Worm (Caenorhabditis elegans) whole organism, L4 larva: ENCODE results near the gene frpr-7.
A peak's percentile ranks its signal among the peaks of the same experiment; 100 is the strongest.

Experiments used
- D1046.2 ChIP-seq: fragments of 200-800 bp; sonication (Bioruptor generic); IDR thresholded peaks from 2 replicates; pipeline ENCODE4 v1.3.6; 2022; ENCODE audit warnings: missing genetic modification characterization, missing compliant biosample characterization
- F37D6.2 ChIP-seq: sonication (generic microtip); optimal IDR thresholded peaks from 2 replicates; lab custom pipeline; 2016; ENCODE audit warnings: mild to moderate bottlenecking, missing genetic modification characterization, missing compliant biosample characterization
- T26A8.4 ChIP-seq: fragments of 200-800 bp; sonication (Bioruptor generic); IDR thresholded peaks from 2 replicates; pipeline ENCODE4 v1.3.6; 2022; ENCODE audit warnings: missing genetic modification characterization, missing compliant biosample characterization
- Y48G9A.11 ChIP-seq: fragments of 200-800 bp; sonication (Bioruptor generic); IDR thresholded peaks from 2 replicates; pipeline ENCODE4 v1.3.6; 2022; ENCODE audit warnings: missing genetic modification reagents, missing genetic modification characterization, missing compliant biosample characterization
- ZK546.5 ChIP-seq, 2 experiments: sonication (generic microtip); optimal IDR thresholded peaks; 2 replicates each; lab custom pipeline; 2017; ENCODE audit warnings: missing biosample characterization in 2 of 2, missing genetic modification characterization in 2 of 2
- aha-1 ChIP-seq: fragments of 150-350 bp; peaks from one replicate; lab custom pipeline; 2014; ENCODE audit warnings: missing biosample characterization, missing genetic modification characterization
- aly-2 ChIP-seq: sonication (generic microtip); optimal IDR thresholded peaks from 2 replicates; lab custom pipeline; 2018; ENCODE audit warnings: missing biosample characterization, missing genetic modification characterization
- ceh-32 ChIP-seq: sonication (generic microtip); optimal IDR thresholded peaks from 2 replicates; lab custom pipeline; 2016; ENCODE audit warnings: mild to moderate bottlenecking, missing genetic modification characterization, missing compliant biosample characterization; ENCODE audit not compliant: poor library complexity
- ceh-44 ChIP-seq: fragments of 200-800 bp; sonication (Bioruptor generic); IDR thresholded peaks from 2 replicates; pipeline ENCODE4 v1.3.6; 2022; ENCODE audit warnings: missing genetic modification reagents, missing genetic modification characterization, missing compliant biosample characterization
- ctbp-1 ChIP-seq: fragments of 200-800 bp; sonication (Bioruptor generic); IDR thresholded peaks from 2 replicates; pipeline ENCODE4 v1.3.6; 2022; ENCODE audit warnings: missing genetic modification reagents, missing genetic modification characterization, missing compliant biosample characterization
- dmd-6 ChIP-seq: fragments of 200-800 bp; sonication (Bioruptor generic); IDR thresholded peaks from 2 replicates; pipeline ENCODE4 v1.3.6; 2022; ENCODE audit warnings: missing genetic modification reagents, missing genetic modification characterization, missing compliant biosample characterization
- dmd-9 ChIP-seq: fragments of 200-800 bp; sonication (Bioruptor generic); IDR thresholded peaks from 2 replicates; pipeline ENCODE4 v1.3.6; 2022; ENCODE audit warnings: missing genetic modification reagents, missing genetic modification characterization, missing compliant biosample characterization
- duxl-1 ChIP-seq: sonication (generic microtip); optimal IDR thresholded peaks from 2 replicates; lab custom pipeline; 2016; ENCODE audit warnings: mild to moderate bottlenecking, missing genetic modification characterization, moderate library complexity, missing compliant biosample characterization; ENCODE audit not compliant: poor library complexity
- fkh-10 ChIP-seq: fragments of 150-350 bp; optimal IDR thresholded peaks from 2 replicates; lab custom pipeline; 2014; ENCODE audit warnings: missing biosample characterization, missing genetic modification reagents, missing genetic modification characterization
- hlh-11 ChIP-seq: fragments of 200-800 bp; sonication (Bioruptor generic); optimal IDR thresholded peaks from 2 replicates; lab custom pipeline; 2018; ENCODE audit warnings: mild to moderate bottlenecking, missing genetic modification characterization, missing compliant biosample characterization
- hlh-30 ChIP-seq: sonication (generic microtip); optimal IDR thresholded peaks from 2 replicates; lab custom pipeline; 2017; ENCODE audit warnings: antibody characterized with exemption, mild to moderate bottlenecking, missing genetic modification characterization, missing compliant biosample characterization; ENCODE audit not compliant: insufficient read depth
- hmg-1.1 ChIP-seq: fragments of 200-800 bp; sonication (Bioruptor generic); IDR thresholded peaks from 2 replicates; pipeline ENCODE4 v1.3.6; 2022; ENCODE audit warnings: missing genetic modification reagents, missing genetic modification characterization, missing compliant biosample characterization
- lin-15B ChIP-seq: fragments of 150-350 bp; sonication (generic microtip); optimal IDR thresholded peaks from 3 replicates; lab custom pipeline; 2014; ENCODE audit warnings: missing biosample characterization, missing genetic modification characterization
- lir-3 ChIP-seq: sonication (generic microtip); optimal IDR thresholded peaks from 2 replicates; lab custom pipeline; 2016; ENCODE audit warnings: mild to moderate bottlenecking, missing genetic modification characterization, missing compliant biosample characterization
- lsy-2 ChIP-seq, 2 experiments: fragments of 150-350 bp in 1 of 2; sonication (generic microtip) in 1 of 2; optimal IDR thresholded peaks; 2 replicates each; lab custom pipeline; 2014 to 2017; ENCODE audit warnings: missing biosample characterization in 2 of 2, missing genetic modification characterization in 2 of 2
- mdl-1 ChIP-seq, 2 experiments: fragments of 150-350 bp in 1 of 2; sonication (generic microtip) in 1 of 2; optimal IDR thresholded peaks; 2 replicates each; lab custom pipeline; 2014 to 2017; ENCODE audit warnings: missing biosample characterization in 2 of 2, missing genetic modification characterization in 2 of 2
- mep-1 ChIP-seq: fragments of 150-350 bp; sonication (generic microtip); optimal IDR thresholded peaks from 3 replicates; lab custom pipeline; 2014; ENCODE audit warnings: missing biosample characterization, missing genetic modification characterization
- mes-2 ChIP-seq: sonication (generic microtip); optimal IDR thresholded peaks from 2 replicates; lab custom pipeline; 2016; ENCODE audit warnings: missing genotype, mild to moderate bottlenecking, missing genetic modification characterization, missing compliant biosample characterization; ENCODE audit not compliant: poor library complexity, severe bottlenecking
- nhr-111 ChIP-seq: fragments of 200-800 bp; sonication (Bioruptor generic); optimal IDR thresholded peaks from 2 replicates; lab custom pipeline; 2018; ENCODE audit warnings: mild to moderate bottlenecking, missing genetic modification characterization, missing compliant biosample characterization
- nhr-25 ChIP-seq: sonication (generic microtip); optimal IDR thresholded peaks from 2 replicates; lab custom pipeline; 2017; ENCODE audit warnings: missing genetic modification characterization, mild to moderate bottlenecking, missing compliant biosample characterization, antibody characterized with exemption, moderate library complexity, borderline replicate concordance; ENCODE audit not compliant: insufficient read depth
- nhr-76 ChIP-seq: fragments of 150-350 bp; optimal IDR thresholded peaks from 2 replicates; lab custom pipeline; 2014; ENCODE audit warnings: missing biosample characterization, missing genetic modification characterization
- rbr-2 ChIP-seq: sonication (generic microtip); optimal IDR thresholded peaks from 2 replicates; lab custom pipeline; 2016; ENCODE audit warnings: missing genotype, missing genetic modification characterization, missing compliant biosample characterization
- set-16 ChIP-seq: fragments of 200-800 bp; sonication (Bioruptor generic); IDR thresholded peaks from 2 replicates; pipeline ENCODE4 v1.3.6; 2022; ENCODE audit warnings: missing genetic modification reagents, missing genetic modification characterization, missing compliant biosample characterization
- snpc-1.2 ChIP-seq: fragments of 200-800 bp; sonication (Bioruptor generic); IDR thresholded peaks from 2 replicates; pipeline ENCODE4 v1.3.6; 2022; ENCODE audit warnings: missing genetic modification reagents, missing genetic modification characterization, missing compliant biosample characterization
- spr-1 ChIP-seq: sonication (generic microtip); optimal IDR thresholded peaks from 2 replicates; lab custom pipeline; 2016; ENCODE audit warnings: mild to moderate bottlenecking, missing genetic modification characterization, missing compliant biosample characterization
- spr-3 ChIP-seq: fragments of 200-800 bp; sonication (Bioruptor generic); optimal IDR thresholded peaks from 2 replicates; lab custom pipeline; 2018; ENCODE audit warnings: mild to moderate bottlenecking, missing genetic modification characterization, missing compliant biosample characterization
- tra-1 ChIP-seq: fragments of 200-800 bp; sonication (Bioruptor generic); IDR thresholded peaks from 2 replicates; pipeline ENCODE4 v1.3.6; 2022; ENCODE audit warnings: missing genetic modification reagents, missing genetic modification characterization, missing compliant biosample characterization
- unc-62 ChIP-seq, 3 experiments: fragments of 150-350 bp in 1 of 3; sonication (generic microtip); optimal IDR thresholded peaks in 2 of 3; peaks in 1 of 3; 1 replicate in 1 of 3; 2 replicates in 2 of 3; lab custom pipeline; 2014 to 2017; ENCODE audit warnings: missing biosample characterization in 3 of 3, missing genetic modification characterization in 3 of 3, missing genetic modification reagents in 3 of 3, missing genotype in 1 of 3
- ztf-11 ChIP-seq: fragments of 150-350 bp; optimal IDR thresholded peaks from 2 replicates; lab custom pipeline; 2014; ENCODE audit warnings: missing biosample characterization, missing genetic modification characterization
- ztf-7 ChIP-seq: fragments of 150-350 bp; optimal IDR thresholded peaks from 2 replicates; lab custom pipeline; 2014; ENCODE audit warnings: missing biosample characterization, missing genetic modification characterization

frpr-7 gene

ce11 chrX:17527377-17527776 lies 52.3 kb downstream of the frpr-7 start:
- TF ChIP-seq aha-1 (tag; lab: Kevin White, UChicago): peak; percentile 35
- no peak for TF ChIP-seq ceh-44 (GFP tag; lab: Robert Waterston, UW)
- no peak for TF ChIP-seq nhr-25 (tag; lab: Kevin White, UChicago)
- TF ChIP-seq lin-15B (tag; lab: Kevin White, UChicago): no peak
- TF ChIP-seq unc-62 (GFP tag; optimal IDR thresholded peaks at IDR 0.05 in 1 of 2; lab: Kevin White, UChicago): peak in 1 of 2 experiments; percentile 92
- TF ChIP-seq unc-62 (tag; optimal IDR thresholded peaks at IDR 0.05; lab: Kevin White, UChicago): no peak
- TF ChIP-seq, all 104 proteins: peak for 2

- peak in 1 of 2 experiments; percentile 39 for TF ChIP-seq mdl-1 (tag; optimal IDR thresholded peaks at IDR 0.05; lab: Kevin White, UChicago)
- TF ChIP-seq ZK546.5 (tag; optimal IDR thresholded peaks at IDR 0.05; lab: Kevin White, UChicago): no peak
- TF ChIP-seq ctbp-1: 0 out of 2 replicates have a peak, but pooled peaks have one; percentile 26
These were observed 58.3 kb downstream of the frpr-7 start for ce11 chrX:17521425-17521824.

ce11 chrX:17519476-17519875 lies 60.2 kb downstream of the frpr-7 start:
- TF ChIP-seq tra-1: 0 out of 2 replicates have a peak, but pooled peaks have one; percentile 26
- TF ChIP-seq lsy-2 (tag; optimal IDR thresholded peaks at IDR 0.05; lab: Kevin White, UChicago): peak in 1 of 2 experiments; percentile 36
- TF ChIP-seq Y48G9A.11 (GFP tag; lab: Robert Waterston, UW): 0 out of 2 replicates have a peak, but pooled peaks have one; percentile 16
- peak; percentile 60 for TF ChIP-seq aha-1 (tag; lab: Kevin White, UChicago)
- peak in 1 of 2 experiments; percentile 66 for TF ChIP-seq unc-62 (GFP tag; optimal IDR thresholded peaks at IDR 0.05 in 1 of 2; lab: Kevin White, UChicago)
- no peak for TF ChIP-seq unc-62 (tag; optimal IDR thresholded peaks at IDR 0.05; lab: Kevin White, UChicago)
- peak; percentile 64 for TF ChIP-seq mep-1 (tag; lab: Kevin White, UChicago)
- TF ChIP-seq spr-1: no peak
- no peak for TF ChIP-seq mes-2 (tag; lab: Kevin White, UChicago)
- TF ChIP-seq set-16 (GFP tag; lab: Robert Waterston, UW): peak; percentile 64
- TF ChIP-seq hlh-30: peak; percentile 51
- no peak for TF ChIP-seq D1046.2 (GFP tag; lab: Robert Waterston, UW)
- TF ChIP-seq hmg-1.1 (GFP tag; lab: Robert Waterston, UW): peak; percentile 70
- peak; percentile 9 for TF ChIP-seq hlh-11 (tag; lab: Kevin White, UChicago)
- peak; percentile 44 for TF ChIP-seq rbr-2 (tag; lab: Kevin White, UChicago)
- peak in 1 of 2 experiments; percentile 66 for TF ChIP-seq mdl-1 (tag; optimal IDR thresholded peaks at IDR 0.05; lab: Kevin White, UChicago)
- TF ChIP-seq dmd-6 (GFP tag; lab: Robert Waterston, UW): 0 out of 2 replicates have a peak, but pooled peaks have one; percentile 10
- no peak for TF ChIP-seq T26A8.4 (GFP tag; lab: Robert Waterston, UW)
- peak; percentile 2 for TF ChIP-seq fkh-10

DNA sequence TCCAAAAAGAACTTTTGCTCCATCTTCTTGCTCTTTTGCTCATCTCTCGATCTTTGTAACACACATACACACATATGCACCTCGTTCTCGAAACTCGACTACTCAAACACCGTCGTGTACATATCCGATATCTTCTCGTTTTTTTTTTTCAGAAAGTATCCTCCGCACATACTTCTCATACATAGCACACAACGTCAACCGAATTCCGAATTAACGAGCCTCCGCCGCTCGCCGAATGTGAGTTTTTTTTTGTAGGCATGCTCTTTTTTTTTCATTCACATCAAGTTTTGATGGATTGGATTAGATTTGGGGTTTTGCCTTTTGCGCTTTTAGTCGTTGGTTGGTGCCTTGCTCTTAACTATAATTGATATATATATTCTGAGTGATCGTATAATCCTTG lies 61.4 kb downstream of the frpr-7 start:
- TF ChIP-seq mes-2 (tag; lab: Kevin White, UChicago): no peak
- TF ChIP-seq hlh-11 (tag; lab: Kevin White, UChicago): no peak
- no peak for TF ChIP-seq lir-3
- TF ChIP-seq fkh-10: peak; percentile 25
- peak; percentile 60 for TF ChIP-seq ctbp-1
- no peak for TF ChIP-seq ztf-7 (tag; lab: Kevin White, UChicago)
- TF ChIP-seq lin-15B (tag; lab: Kevin White, UChicago): no peak
- no peak for TF ChIP-seq duxl-1
- TF ChIP-seq aly-2 (tag; lab: Kevin White, UChicago): no peak
- no peak for TF ChIP-seq snpc-1.2 (GFP tag; lab: Robert Waterston, UW)
- TF ChIP-seq dmd-6 (GFP tag; lab: Robert Waterston, UW): no peak
- TF ChIP-seq ceh-32 (tag; lab: Kevin White, UChicago): no peak
- no peak for TF ChIP-seq F37D6.2
- TF ChIP-seq nhr-111 (GFP tag; lab: Kevin White, UChicago): no peak
- no peak for TF ChIP-seq dmd-9 (GFP tag; lab: Robert Waterston, UW)
- no peak for TF ChIP-seq ztf-11 (tag; lab: Kevin White, UChicago)
- no peak for TF ChIP-seq spr-3 (GFP tag; lab: Kevin White, UChicago)
- TF ChIP-seq nhr-76 (tag; lab: Kevin White, UChicago): no peak
- TF ChIP-seq, all 104 proteins: peak for 2
